Worm (Caenorhabditis elegans) whole organism, young adult: ENCODE data around the gene ule-4.

Experiments
- B0019.2 ChIP-seq: fragments of 200-800 bp; sonication (Bioruptor generic); conservative IDR thresholded peaks from 2 replicates; pipeline ENCODE4 v1.3.6; 2022; ENCODE audit warnings: missing genetic modification reagents, missing genetic modification characterization, missing compliant biosample characterization
- B0035.1 ChIP-seq: sonication (generic microtip); optimal IDR thresholded peaks from 2 replicates; lab custom pipeline; 2016; ENCODE audit warnings: missing genetic modification characterization, mild to moderate bottlenecking, missing compliant biosample characterization, missing genotype, missing genetic modification reagents
- B0261.1 ChIP-seq: sonication (generic microtip); optimal IDR thresholded peaks from 2 replicates; lab custom pipeline; 2016; ENCODE audit warnings: mild to moderate bottlenecking, missing genetic modification characterization, moderate library complexity, missing compliant biosample characterization
- C06A6.2 ChIP-seq: fragments of 200-800 bp; sonication (Bioruptor generic); conservative IDR thresholded peaks from 2 replicates; pipeline ENCODE4 v1.3.6; 2022; ENCODE audit warnings: missing genetic modification characterization, missing compliant biosample characterization
- D2030.7 ChIP-seq: fragments of 200-800 bp; sonication (Bioruptor generic); IDR thresholded peaks from 2 replicates; pipeline ENCODE4 v1.3.6; 2022; ENCODE audit warnings: missing genetic modification reagents, missing genetic modification characterization, missing compliant biosample characterization
- F33H1.4 ChIP-seq: fragments of 200-800 bp; sonication (Bioruptor generic); IDR thresholded peaks from 2 replicates; pipeline ENCODE4 v1.3.6; 2022; ENCODE audit warnings: missing genetic modification reagents, missing genetic modification characterization, missing compliant biosample characterization
- F37B4.10 ChIP-seq: fragments of 200-800 bp; sonication (Bioruptor generic); IDR thresholded peaks from 2 replicates; pipeline ENCODE4 v1.3.6; 2022; ENCODE audit warnings: missing genetic modification characterization, missing compliant biosample characterization
- F39B2.1 ChIP-seq: fragments of 200-800 bp; sonication (Bioruptor generic); IDR thresholded peaks from 2 replicates; pipeline ENCODE4 v1.3.6; 2022; ENCODE audit warnings: missing genetic modification reagents, missing genetic modification characterization, missing compliant biosample characterization
- F49E8.2 ChIP-seq: sonication (generic microtip); optimal IDR thresholded peaks from 3 replicates; lab custom pipeline; 2017; ENCODE audit warnings: missing genetic modification characterization, mild to moderate bottlenecking, missing compliant biosample characterization, antibody characterized with exemption, moderate library complexity; ENCODE audit not compliant: insufficient read depth
- T26A5.8 ChIP-seq: sonication (generic microtip); optimal IDR thresholded peaks from 2 replicates; lab custom pipeline; 2016; ENCODE audit warnings: missing genetic modification characterization, missing compliant biosample characterization
- Y56A3A.18 ChIP-seq: fragments of 200-800 bp; sonication (Bioruptor generic); IDR thresholded peaks from 2 replicates; pipeline ENCODE4 v1.3.6; 2022; ENCODE audit warnings: missing genetic modification reagents, missing genetic modification characterization, missing compliant biosample characterization
- Y95B8A.8 ChIP-seq: fragments of 200-800 bp; sonication (Bioruptor generic); IDR thresholded peaks from 2 replicates; pipeline ENCODE4 v1.3.6; 2022; ENCODE audit warnings: missing genetic modification reagents, missing genetic modification characterization, missing compliant biosample characterization
- ZK185.1 ChIP-seq: sonication (generic microtip); optimal IDR thresholded peaks from 2 replicates; lab custom pipeline; 2016; ENCODE audit warnings: mild to moderate bottlenecking, missing genetic modification characterization, missing compliant biosample characterization; ENCODE audit not compliant: poor library complexity, severe bottlenecking
- akir-1 ChIP-seq: fragments of 200-800 bp; sonication (Bioruptor generic); optimal IDR thresholded peaks from 2 replicates; lab custom pipeline; 2018; ENCODE audit warnings: mild to moderate bottlenecking, missing genetic modification characterization, moderate library complexity, missing compliant biosample characterization
- aptf-2 ChIP-seq: fragments of 200-800 bp; sonication (Bioruptor generic); conservative IDR thresholded peaks from 2 replicates; pipeline ENCODE4 v1.3.6; 2022; ENCODE audit warnings: missing genetic modification reagents, missing genetic modification characterization, missing compliant biosample characterization
- athp-1 ChIP-seq: sonication (generic microtip); optimal IDR thresholded peaks from 2 replicates; lab custom pipeline; 2017; ENCODE audit warnings: mild to moderate bottlenecking, missing genetic modification characterization, missing compliant biosample characterization
- attf-6 ChIP-seq: fragments of 200-800 bp; sonication (Bioruptor generic); IDR thresholded peaks from 2 replicates; pipeline ENCODE4 v1.3.6; 2022; ENCODE audit warnings: missing genetic modification reagents, missing genetic modification characterization, missing compliant biosample characterization
- ccch-3 ChIP-seq: fragments of 200-800 bp; sonication (Bioruptor generic); optimal IDR thresholded peaks from 2 replicates; lab custom pipeline; 2018; ENCODE audit warnings: mild to moderate bottlenecking, missing genetic modification characterization, missing compliant biosample characterization
- ceh-27 ChIP-seq: fragments of 200-800 bp; sonication (Bioruptor generic); optimal IDR thresholded peaks from 2 replicates; lab custom pipeline; 2018; ENCODE audit warnings: mild to moderate bottlenecking, missing genetic modification characterization, moderate library complexity, missing compliant biosample characterization
- ceh-58 ChIP-seq: fragments of 200-800 bp; sonication (Bioruptor generic); IDR thresholded peaks from 2 replicates; pipeline ENCODE4 v1.3.6; 2022; ENCODE audit warnings: missing genetic modification characterization, missing compliant biosample characterization
- chd-7 ChIP-seq: sonication (generic microtip); optimal IDR thresholded peaks from 2 replicates; lab custom pipeline; 2016; ENCODE audit warnings: mild to moderate bottlenecking, missing genetic modification characterization, moderate library complexity, missing compliant biosample characterization
- dox-1 ChIP-seq: fragments of 200-800 bp; sonication (Bioruptor generic); IDR thresholded peaks from 2 replicates; pipeline ENCODE4 v1.3.6; 2022; ENCODE audit warnings: missing genetic modification reagents, missing genetic modification characterization, missing compliant biosample characterization
- egl-44 ChIP-seq: fragments of 200-800 bp; sonication (Bioruptor generic); IDR thresholded peaks from 2 replicates; pipeline ENCODE4 v1.3.6; 2022; ENCODE audit warnings: missing genetic modification reagents, missing genetic modification characterization, missing compliant biosample characterization
- egrh-3 ChIP-seq: fragments of 200-800 bp; sonication (Bioruptor generic); IDR thresholded peaks from 2 replicates; pipeline ENCODE4 v1.3.6; 2022; ENCODE audit warnings: missing genetic modification reagents, missing genetic modification characterization, missing compliant biosample characterization
- ets-4 ChIP-seq: fragments of 200-800 bp; sonication (Bioruptor generic); optimal IDR thresholded peaks from 2 replicates; lab custom pipeline; 2018; ENCODE audit warnings: mild to moderate bottlenecking, missing genetic modification characterization, missing compliant biosample characterization
- fkh-3 ChIP-seq: sonication (generic microtip); optimal IDR thresholded peaks from 2 replicates; lab custom pipeline; 2016; ENCODE audit warnings: mild to moderate bottlenecking, missing genetic modification characterization, missing compliant biosample characterization
- hlh-12 ChIP-seq: sonication (generic microtip); optimal IDR thresholded peaks from 2 replicates; lab custom pipeline; 2016; ENCODE audit warnings: missing genetic modification characterization, missing compliant biosample characterization
- hmg-1.2 ChIP-seq: fragments of 200-800 bp; sonication (Bioruptor generic); IDR thresholded peaks from 2 replicates; pipeline ENCODE4 v1.3.6; 2022; ENCODE audit warnings: missing genetic modification reagents, missing genetic modification characterization, missing compliant biosample characterization
- hsf-1 ChIP-seq: fragments of 200-800 bp; sonication (Bioruptor generic); IDR thresholded peaks from 2 replicates; pipeline ENCODE4 v1.3.6; 2022; ENCODE audit warnings: missing genetic modification reagents, missing genetic modification characterization, missing compliant biosample characterization
- let-526 ChIP-seq: fragments of 200-800 bp; sonication (Bioruptor generic); IDR thresholded peaks from 2 replicates; pipeline ENCODE4 v1.3.6; 2022; ENCODE audit warnings: missing genetic modification reagents, missing genetic modification characterization, missing compliant biosample characterization
- lin-35 ChIP-seq, 3 experiments: fragments of 150-350 bp in 2 of 3; sonication (generic microtip) in 1 of 3; optimal IDR thresholded peaks; 2 replicates each; lab custom pipeline; 2014 to 2018; ENCODE audit warnings: missing biosample characterization in 3 of 3, missing genetic modification characterization in 3 of 3, missing genetic modification reagents in 3 of 3
- lsy-27 ChIP-seq: sonication (generic microtip); optimal IDR thresholded peaks from 2 replicates; lab custom pipeline; 2017; ENCODE audit warnings: missing genetic modification characterization, mild to moderate bottlenecking, missing compliant biosample characterization, antibody characterized with exemption, missing genotype, borderline replicate concordance; ENCODE audit not compliant: insufficient read depth
- madf-10 ChIP-seq: sonication (generic microtip); optimal IDR thresholded peaks from 2 replicates; lab custom pipeline; 2016; ENCODE audit warnings: mild to moderate bottlenecking, missing genetic modification characterization, missing compliant biosample characterization
- madf-6 ChIP-seq: fragments of 200-800 bp; sonication (Bioruptor generic); IDR thresholded peaks from 2 replicates; pipeline ENCODE4 v1.3.6; 2022; ENCODE audit warnings: missing genetic modification reagents, missing genetic modification characterization, missing compliant biosample characterization
- nhr-179 ChIP-seq: sonication (generic microtip); optimal IDR thresholded peaks from 2 replicates; lab custom pipeline; 2016; ENCODE audit warnings: mild to moderate bottlenecking, missing genetic modification characterization, missing compliant biosample characterization
- nhr-90 ChIP-seq: sonication (generic microtip); optimal IDR thresholded peaks from 2 replicates; lab custom pipeline; 2016; ENCODE audit warnings: missing genotype, mild to moderate bottlenecking, missing genetic modification characterization, missing compliant biosample characterization
- pbrm-1 ChIP-seq: fragments of 200-800 bp; sonication (Bioruptor generic); IDR thresholded peaks from 2 replicates; pipeline ENCODE4 v1.3.6; 2022; ENCODE audit warnings: missing genetic modification reagents, missing genetic modification characterization, missing compliant biosample characterization
- rcor-1 ChIP-seq: fragments of 200-800 bp; sonication (Bioruptor generic); IDR thresholded peaks from 2 replicates; pipeline ENCODE4 v1.3.6; 2022; ENCODE audit warnings: missing genetic modification reagents, missing genetic modification characterization, missing compliant biosample characterization
- repo-1 ChIP-seq: sonication (generic microtip); optimal IDR thresholded peaks from 2 replicates; lab custom pipeline; 2017; ENCODE audit warnings: mild to moderate bottlenecking, missing genetic modification characterization, missing compliant biosample characterization
- sea-2 ChIP-seq: fragments of 200-800 bp; sonication (Bioruptor generic); IDR thresholded peaks from 2 replicates; pipeline ENCODE4 v1.3.6; 2022; ENCODE audit warnings: missing genetic modification characterization, missing compliant biosample characterization
- snpc-1.1 ChIP-seq: sonication (generic microtip); optimal IDR thresholded peaks from 2 replicates; lab custom pipeline; 2017; ENCODE audit warnings: missing genetic modification characterization, mild to moderate bottlenecking, missing compliant biosample characterization, antibody characterized with exemption, moderate library complexity, missing genotype, missing genetic modification reagents; ENCODE audit not compliant: insufficient read depth
- snpc-3.4 ChIP-seq: sonication (generic microtip); optimal IDR thresholded peaks from 2 replicates; lab custom pipeline; 2017; ENCODE audit warnings: missing genetic modification characterization, mild to moderate bottlenecking, missing compliant biosample characterization, antibody characterized with exemption, moderate library complexity, missing genotype, missing genetic modification reagents
- snpc-4 ChIP-seq, 5 experiments: fragments of 150-350 bp in 1 of 5; sonication (generic microtip) in 4 of 5; optimal IDR thresholded peaks; 2 replicates each; lab custom pipeline; 2014 to 2018; ENCODE audit warnings: missing genetic modification characterization in 5 of 5, missing biosample characterization in 3 of 5, antibody characterized with exemption in 2 of 5, mild to moderate bottlenecking in 2 of 5, missing compliant biosample characterization in 2 of 5, missing genotype in 2 of 5, moderate library complexity in 2 of 5, missing genetic modification reagents in 1 of 5
- somi-1 ChIP-seq: fragments of 200-800 bp; sonication (Bioruptor generic); optimal IDR thresholded peaks from 2 replicates; lab custom pipeline; 2018; ENCODE audit warnings: mild to moderate bottlenecking, missing genetic modification characterization, missing compliant biosample characterization
- tbp1 ChIP-seq: fragments of 200-800 bp; sonication (Bioruptor generic); optimal IDR thresholded peaks from 2 replicates; lab custom pipeline; 2018; ENCODE audit warnings: mild to moderate bottlenecking, missing genetic modification characterization, missing compliant biosample characterization
- unc-130 ChIP-seq: sonication (generic microtip); optimal IDR thresholded peaks from 2 replicates; lab custom pipeline; 2016; ENCODE audit warnings: missing genetic modification reagents, missing genetic modification characterization, missing compliant biosample characterization
- zfh-2 ChIP-seq: fragments of 200-800 bp; sonication (Bioruptor generic); conservative IDR thresholded peaks from 2 replicates; pipeline ENCODE4 v1.3.6; 2022; ENCODE audit warnings: missing genetic modification reagents, missing genetic modification characterization, missing compliant biosample characterization
- ztf-22 ChIP-seq: fragments of 200-800 bp; sonication (Bioruptor generic); optimal IDR thresholded peaks from 2 replicates; lab custom pipeline; 2018; ENCODE audit warnings: mild to moderate bottlenecking, missing genetic modification characterization, moderate library complexity, missing compliant biosample characterization

ule-4 gene

ce11 chrIV:13600643-13601042, 46.8 kb downstream of the ule-4 start:
- TF ChIP-seq fkh-3 (tag; lab: Kevin White, UChicago) (no peak), egl-44 (GFP tag; lab: Robert Waterston, UW) (no peak), F37B4.10 (GFP tag; lab: Robert Waterston, UW) (no peak), ztf-22 (GFP tag; lab: Kevin White, UChicago) (no peak), F33H1.4 (GFP tag; lab: Robert Waterston, UW) (no peak), lin-35 (GFP tag; optimal IDR thresholded peaks at IDR 0.05; lab: Kevin White, UChicago) (no peak), egrh-3 (GFP tag; lab: Robert Waterston, UW) (no peak), D2030.7 (peak; percentile 66), Y56A3A.18 (GFP tag; lab: Robert Waterston, UW) (no peak), zfh-2 (GFP tag; lab: Robert Waterston, UW) (no peak), B0019.2 (no peak), snpc-1.1 (peak; percentile 94), let-526 (GFP tag; lab: Robert Waterston, UW) (no peak), unc-130 (GFP tag; lab: Kevin White, UChicago) (no peak), attf-6 (GFP tag; lab: Robert Waterston, UW) (peak; percentile 98), madf-10 (tag; lab: Kevin White, UChicago) (no peak), ccch-3 (GFP tag; lab: Kevin White, UChicago) (no peak), rcor-1 (peak; percentile 14; the same call in 1 of the 2 replicates), somi-1 (GFP tag; lab: Kevin White, UChicago) (no peak), snpc-4 (GFP tag; optimal IDR thresholded peaks at IDR 0.05; lab: Kevin White, UChicago) (peak; percentile 94), snpc-4 (tag; optimal IDR thresholded peaks at IDR 0.05; lab: Kevin White, UChicago) (peak; percentile 95 to 98 (median 96)), pbrm-1 (GFP tag; lab: Robert Waterston, UW) (peak; percentile 80), nhr-90 (no peak), athp-1 (no peak), B0035.1 (tag; lab: Kevin White, UChicago) (no peak), hsf-1 (GFP tag; lab: Robert Waterston, UW) (0 out of 2 replicates have a peak, but pooled peaks have one; percentile 41), sea-2 (no peak), F49E8.2 (peak; percentile 52), Y95B8A.8 (no peak), ceh-27 (no peak), nhr-179 (no peak), akir-1 (GFP tag; lab: Kevin White, UChicago) (no peak), dox-1 (GFP tag; lab: Robert Waterston, UW) (peak; percentile 34; the same call in 1 of the 2 replicates), chd-7 (no peak), lsy-27 (tag; lab: Kevin White, UChicago) (no peak), T26A5.8 (tag; lab: Kevin White, UChicago) (no peak), snpc-3.4 (tag; lab: Kevin White, UChicago) (peak; percentile 90), C06A6.2 (no peak), ZK185.1 (no peak), madf-6 (GFP tag; lab: Robert Waterston, UW) (peak; percentile 74), ceh-58 (no peak), ets-4 (GFP tag; lab: Kevin White, UChicago) (no peak), hlh-12 (tag; lab: Kevin White, UChicago) (no peak), aptf-2 (GFP tag; lab: Robert Waterston, UW) (no peak), B0261.1 (tag; lab: Kevin White, UChicago) (no peak), F39B2.1 (GFP tag; lab: Robert Waterston, UW) (no peak), tbp1 (GFP tag; lab: Kevin White, UChicago) (peak; percentile 75), hmg-1.2 (GFP tag; lab: Robert Waterston, UW) (peak; percentile 84), repo-1 (no peak)
